Worm (Caenorhabditis elegans) whole organism, dauer: ENCODE measurements around the gene F59E12.8.

Experiments used
- unc-62 ChIP-seq: sonication (generic microtip); optimal IDR thresholded peaks from 2 replicates; lab custom pipeline; 2017; ENCODE audit warnings: missing biosample characterization, missing genetic modification reagents, missing genetic modification characterization

F59E12.8 gene

DNA sequence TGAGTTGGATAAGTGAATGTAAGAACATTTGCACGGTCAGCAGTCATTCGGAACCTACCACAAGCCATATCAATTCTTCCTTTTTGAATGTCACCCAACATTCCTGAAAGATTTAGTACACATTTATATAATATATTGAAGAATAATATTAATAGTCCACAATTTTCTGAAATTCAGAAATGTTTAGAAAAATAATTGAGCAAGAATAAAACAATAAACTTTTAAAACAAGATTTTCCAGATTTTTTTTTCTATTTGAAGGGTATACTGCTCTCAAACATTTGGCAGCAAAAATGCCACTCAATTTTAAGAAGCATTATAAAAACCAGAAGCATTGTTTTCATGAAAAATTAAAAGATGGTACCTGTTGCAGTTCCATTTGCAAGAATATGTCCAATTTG lies at the start of gene F59E12.8:
Gene F59E12.8 (minus strand): TSS at position 101 of the 400 bp plus-strand sequence.
- no peak for TF ChIP-seq unc-62 (GFP tag; lab: Kevin White, UChicago)

DNA sequence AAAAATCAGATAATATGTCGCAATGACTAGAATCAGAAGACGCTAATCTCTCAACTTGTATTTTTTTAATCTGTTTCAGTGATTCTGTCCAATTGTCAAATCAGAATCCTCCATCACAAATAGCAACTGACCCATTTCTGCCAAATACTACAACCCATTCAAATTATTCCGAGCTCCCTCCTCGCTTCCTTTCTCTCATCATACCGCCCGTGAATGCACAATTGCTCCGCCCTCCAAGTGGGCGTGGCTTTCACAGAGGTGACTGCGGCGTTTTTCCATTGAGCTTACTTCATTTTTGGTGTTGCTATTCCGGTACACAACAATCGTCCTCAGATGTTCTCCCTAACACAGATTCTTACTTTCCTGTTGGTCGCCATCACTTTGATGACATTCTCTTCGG lies 44.0 kb upstream of the F59E12.8 start, which contains the start of gene flp-27:
Gene flp-27 (plus strand): TSS at position 301 of the 400 bp plus-strand sequence.
- no peak for TF ChIP-seq unc-62 (GFP tag; lab: Kevin White, UChicago)

DNA sequence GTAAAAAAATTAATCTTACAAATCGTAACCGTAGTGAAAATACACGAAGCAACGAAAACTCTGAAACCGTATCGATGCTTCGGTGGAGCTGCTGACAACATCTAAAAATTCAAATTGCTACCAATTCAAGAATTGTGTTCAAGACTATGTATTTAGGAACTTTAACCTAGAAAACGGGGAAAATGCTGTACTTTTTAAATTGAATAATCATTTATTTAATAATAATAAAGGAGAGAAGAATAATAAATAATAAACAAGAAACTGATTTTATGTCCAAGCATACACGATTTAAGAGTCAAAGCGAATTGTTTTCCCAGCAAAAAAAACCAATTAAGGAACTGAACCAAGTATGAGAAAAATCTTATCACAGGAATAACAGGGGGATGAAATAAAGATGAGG lies 32.9 kb upstream of the F59E12.8 start, which contains the start of gene C25H3.17:
Gene C25H3.17 (minus strand): TSS at position 101 of the 400 bp plus-strand sequence.
- TF ChIP-seq unc-62 (GFP tag; lab: Kevin White, UChicago), result no peak

DNA sequence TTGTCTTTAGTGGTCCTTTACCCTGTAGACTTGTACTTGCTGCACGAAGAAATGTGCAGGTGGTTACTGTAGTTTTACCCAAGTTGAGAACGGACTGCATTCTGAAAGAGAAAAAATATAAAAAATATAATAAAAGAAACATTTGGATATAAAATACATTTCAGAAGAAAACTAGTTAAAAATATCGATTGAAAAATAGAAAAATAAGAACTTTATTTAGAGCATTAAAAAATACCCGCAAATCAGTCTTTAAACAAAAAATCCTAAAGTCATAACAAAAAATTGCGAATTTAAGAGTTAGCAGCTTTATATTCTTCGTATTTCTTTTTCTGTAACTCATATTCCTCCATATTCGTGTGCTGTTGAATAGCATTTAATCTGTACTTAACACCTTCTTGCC lies 32.1 kb upstream of the F59E12.8 start, which contains the start of gene C25H3.7:
Gene C25H3.7 (minus strand): TSS at position 101 of the 400 bp plus-strand sequence.
- no peak for TF ChIP-seq unc-62 (GFP tag; lab: Kevin White, UChicago)

DNA sequence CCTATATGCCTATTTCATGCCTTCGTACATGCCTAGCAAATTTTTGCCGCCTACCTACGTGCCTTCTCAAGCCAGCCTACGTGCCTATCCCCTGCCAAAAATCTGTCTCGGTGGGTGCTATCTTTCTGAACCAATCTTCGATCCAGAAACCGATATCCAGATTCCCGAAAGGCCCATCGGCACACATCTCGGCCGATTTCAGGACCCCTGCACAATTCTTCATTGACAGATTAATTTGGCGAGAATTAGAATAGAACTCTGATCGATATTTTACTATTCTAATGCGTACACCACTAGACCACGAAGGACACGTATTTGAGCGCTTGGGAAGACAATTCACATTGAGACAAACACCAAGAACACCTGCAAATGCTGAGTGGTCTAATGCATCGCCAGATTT lies 30.8 kb upstream of the F59E12.8 start:
- TF ChIP-seq unc-62 (GFP tag; lab: Kevin White, UChicago), result no peak

DNA sequence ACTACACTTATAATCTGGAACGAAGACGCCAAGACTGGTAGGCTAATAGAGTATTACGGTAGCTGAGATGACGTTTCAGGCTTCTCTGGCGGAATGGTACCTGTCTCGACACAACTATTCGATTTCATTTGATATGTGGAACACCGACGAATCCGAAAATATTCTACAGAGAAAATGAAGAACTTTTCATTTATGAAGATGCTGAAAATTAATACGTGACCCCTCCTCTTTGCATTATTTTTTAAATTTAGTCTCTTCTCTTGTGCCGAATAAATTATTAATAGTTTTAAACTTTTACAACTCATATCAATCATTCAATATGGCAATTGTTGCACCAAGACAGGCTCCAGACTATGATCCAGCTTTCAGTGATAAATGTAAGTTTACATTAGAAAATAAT lies 29.3 kb upstream of the F59E12.8 start, which contains the start of gene C25H3.16:
Gene C25H3.16 (plus strand): TSS at position 301 of the 400 bp plus-strand sequence.
- TF ChIP-seq unc-62 (GFP tag; lab: Kevin White, UChicago), result no peak

DNA sequence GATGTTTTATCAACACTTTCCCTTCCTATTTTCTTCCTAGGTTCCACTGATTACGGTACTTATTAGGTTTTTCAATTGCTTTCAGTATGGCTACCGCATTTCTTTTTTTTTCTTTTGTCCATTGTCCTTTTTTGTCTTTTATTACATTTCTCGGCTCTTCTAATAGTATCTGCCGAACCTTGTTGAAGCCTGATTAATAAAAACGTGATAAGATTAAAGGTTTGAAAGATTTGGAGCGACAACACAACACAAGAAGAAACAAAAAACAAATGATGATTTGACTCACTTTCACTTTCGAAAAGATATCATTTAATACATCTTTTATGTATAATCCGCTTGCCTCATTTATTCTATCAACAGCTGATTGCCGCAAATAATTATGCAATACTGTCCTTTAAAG lies 28.3 kb upstream of the F59E12.8 start, which contains the start of gene C25H3.15:
Gene C25H3.15 (plus strand): TSS at position 301 of the 400 bp plus-strand sequence.
- TF ChIP-seq unc-62 (GFP tag; lab: Kevin White, UChicago), result no peak

DNA sequence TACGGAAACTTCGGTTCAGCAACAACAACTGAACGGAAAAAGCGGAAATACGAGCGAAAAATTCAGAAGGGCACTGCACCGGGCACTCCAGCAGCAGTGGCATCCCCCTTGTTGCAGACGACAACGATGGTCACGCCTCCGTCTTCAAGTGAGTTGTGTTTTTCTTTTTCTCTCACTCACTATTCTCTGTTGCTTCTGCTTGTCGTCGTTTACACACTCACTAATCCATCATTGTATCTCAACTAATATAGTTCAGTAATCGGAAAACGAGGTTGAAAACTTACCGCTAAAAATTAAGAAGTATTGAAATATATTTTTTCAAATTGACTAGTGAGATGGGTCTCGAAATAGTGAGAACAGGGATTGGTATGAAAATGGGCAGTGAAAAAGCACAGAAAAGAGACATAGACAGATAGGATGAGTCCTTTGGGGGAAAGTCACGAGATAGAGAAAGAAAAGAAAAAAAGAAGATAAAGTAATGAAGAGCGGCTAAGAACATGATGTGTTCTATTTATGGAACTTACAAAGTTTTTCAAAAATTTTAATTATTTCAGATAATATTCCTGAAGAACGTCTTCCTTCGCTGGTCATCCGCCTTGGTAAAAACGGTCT lies 26.6 kb upstream of the F59E12.8 start:
- no peak for TF ChIP-seq unc-62 (GFP tag; lab: Kevin White, UChicago)

DNA sequence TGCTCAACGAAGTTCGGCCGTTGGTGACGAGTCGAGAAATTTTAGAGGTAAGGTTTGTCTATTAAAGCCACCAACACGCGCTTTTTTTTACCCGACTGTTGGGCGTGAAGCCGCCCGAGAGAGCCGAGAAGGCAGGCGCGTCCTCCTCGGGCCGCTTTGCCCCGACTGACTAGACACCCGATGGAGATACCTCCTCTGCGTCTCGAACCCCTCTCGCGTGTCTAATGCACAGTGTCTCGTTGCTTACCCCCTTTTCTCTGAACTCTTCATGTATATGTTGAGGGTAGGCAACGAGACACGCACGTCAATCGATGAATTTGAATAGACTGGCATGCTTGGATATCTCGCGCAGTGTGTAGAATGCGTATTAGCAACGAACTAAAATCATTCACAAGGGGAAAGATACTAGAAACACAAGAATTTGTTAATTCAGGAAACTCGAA lies 25.0 kb upstream of the F59E12.8 start:
- no peak for TF ChIP-seq unc-62 (GFP tag; lab: Kevin White, UChicago)

DNA sequence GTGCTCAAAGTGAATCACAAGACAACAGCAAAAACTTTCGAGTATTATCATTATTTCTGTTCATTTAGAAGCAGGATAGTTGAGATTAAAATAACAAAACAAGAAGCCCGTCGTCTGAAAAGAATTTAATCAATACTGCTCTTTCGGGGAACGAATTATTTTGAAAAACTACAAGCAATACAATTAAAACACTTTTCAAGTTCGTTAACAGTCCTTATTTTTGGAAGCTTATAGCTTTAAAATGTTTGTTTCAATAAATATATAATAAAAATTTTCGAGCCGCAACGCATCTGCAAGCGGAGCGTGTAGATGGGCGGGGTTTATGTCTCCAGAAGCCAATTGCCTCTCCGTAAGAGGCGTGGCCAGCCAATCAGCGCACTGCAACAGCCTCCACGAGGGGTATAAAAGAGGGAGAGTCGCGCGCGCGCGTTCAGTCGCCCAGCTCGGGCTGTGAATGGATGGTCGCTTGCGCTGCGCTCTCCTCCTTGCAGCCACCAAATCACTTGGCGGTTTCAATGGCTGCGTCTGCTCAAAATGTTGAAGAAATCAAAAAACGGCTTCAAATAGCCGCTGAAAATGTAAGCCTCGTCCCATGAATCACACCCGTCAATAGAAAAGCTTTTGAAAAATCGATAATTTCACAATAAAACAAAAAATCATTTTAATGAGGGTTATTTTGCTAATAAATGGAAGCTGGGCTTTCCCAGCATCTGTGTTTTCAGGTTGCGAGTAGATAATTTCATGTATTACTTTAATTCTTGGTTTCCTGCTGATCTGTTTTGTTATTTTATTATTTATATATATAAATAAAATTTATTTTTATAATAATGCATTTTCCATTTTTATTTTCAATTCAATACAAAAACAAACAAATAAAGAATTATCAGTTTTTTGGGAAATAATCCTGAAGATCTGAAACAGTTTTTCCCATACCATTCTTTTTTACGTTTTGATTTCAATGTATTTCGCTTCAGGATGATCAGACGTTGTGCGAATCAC lies 24.3 kb upstream of the F59E12.8 start, which contains the start of the genes ift-43 and mdt-26:
Gene ift-43 (minus strand): TSS at position 51 of the 999 bp plus-strand sequence.
Gene mdt-26 (plus strand): TSS at position 446 of the 999 bp plus-strand sequence.
- no peak for TF ChIP-seq unc-62 (GFP tag; lab: Kevin White, UChicago)

DNA sequence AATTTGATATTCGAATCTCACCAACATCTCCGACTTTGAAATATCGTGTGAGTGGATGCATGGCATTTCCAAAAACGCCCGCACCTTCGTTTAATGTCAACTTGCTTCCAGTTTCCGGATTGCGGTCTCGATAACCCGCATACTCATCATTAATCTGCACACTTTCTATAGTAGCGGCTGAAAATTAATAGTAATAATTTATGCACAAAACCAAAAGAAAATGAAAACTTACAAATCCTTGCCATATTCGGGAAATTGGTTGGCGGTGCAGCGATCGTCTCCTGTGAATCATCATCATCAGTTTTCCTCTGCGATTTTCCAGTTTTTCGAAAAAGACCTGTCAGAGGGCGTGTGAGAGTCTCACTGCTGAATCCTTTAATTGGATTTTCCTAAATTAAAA lies 23.4 kb upstream of the F59E12.8 start:
- TF ChIP-seq unc-62 (GFP tag; lab: Kevin White, UChicago), result no peak

DNA sequence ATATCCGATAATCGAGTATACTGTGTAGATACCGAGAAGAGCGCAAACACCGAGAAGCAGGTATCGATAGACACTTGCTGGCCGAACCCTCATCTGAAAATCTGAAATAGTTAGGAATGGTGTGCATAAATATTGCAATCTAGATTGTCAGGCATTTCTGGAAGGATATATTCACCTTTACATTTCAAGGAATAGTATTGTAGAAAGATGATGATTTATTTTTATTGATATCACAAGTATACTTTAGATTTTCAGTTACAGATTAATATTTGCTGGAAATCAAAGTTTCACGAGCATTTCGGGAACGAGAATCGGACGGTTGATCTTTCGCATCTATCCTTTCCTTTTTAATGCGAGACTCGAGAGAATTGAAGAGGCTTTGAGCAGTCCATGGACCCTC lies 22.9 kb upstream of the F59E12.8 start, which contains the start of gene fut-3:
Gene fut-3 (minus strand): TSS at position 101 of the 400 bp plus-strand sequence.
- no peak for TF ChIP-seq unc-62 (GFP tag; lab: Kevin White, UChicago)

DNA sequence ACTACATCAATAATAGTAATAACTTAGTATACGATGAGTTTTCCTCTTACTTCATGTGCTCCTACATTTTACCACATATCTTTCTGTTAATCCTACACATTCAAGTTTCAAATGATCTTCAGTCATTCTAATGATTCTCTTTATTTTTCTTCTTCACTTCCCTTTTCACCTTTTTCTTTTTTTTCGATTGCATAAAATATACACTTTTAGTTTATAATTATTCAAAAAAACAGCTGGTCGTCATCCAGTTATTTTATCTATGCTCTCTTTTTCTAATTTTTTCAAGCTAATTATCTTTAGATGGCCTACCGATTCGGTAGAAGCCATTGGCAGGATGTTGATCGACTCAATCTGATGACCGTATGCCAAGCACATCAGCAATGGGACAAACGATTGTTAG lies 17.5 kb upstream of the F59E12.8 start, which contains the start of gene F59E12.1:
Gene F59E12.1 (plus strand): TSS at position 301 of the 400 bp plus-strand sequence.
- no peak for TF ChIP-seq unc-62 (GFP tag; lab: Kevin White, UChicago)

DNA sequence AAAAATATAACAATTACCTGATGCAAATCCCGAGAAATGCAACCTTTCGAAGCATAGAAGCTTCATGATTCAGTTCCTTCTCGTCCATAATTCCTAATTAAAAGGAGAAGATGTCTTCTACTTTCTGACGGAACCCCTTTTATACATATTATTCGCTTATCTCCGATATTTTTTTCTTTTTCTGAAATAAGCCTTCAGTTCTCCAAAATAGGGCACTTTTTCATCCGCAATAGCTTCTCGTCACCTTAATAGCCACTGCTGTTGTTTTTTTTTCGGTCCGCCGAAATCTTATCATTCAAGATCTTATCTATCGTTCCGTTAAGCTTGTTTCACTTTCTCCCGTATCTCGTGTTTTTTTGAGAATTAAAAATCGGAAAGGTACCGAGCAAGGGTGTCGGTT lies 15.6 kb upstream of the F59E12.8 start, which contains the start of gene bli-2:
Gene bli-2 (minus strand): TSS at position 101 of the 400 bp plus-strand sequence.
- no peak for TF ChIP-seq unc-62 (GFP tag; lab: Kevin White, UChicago)

DNA sequence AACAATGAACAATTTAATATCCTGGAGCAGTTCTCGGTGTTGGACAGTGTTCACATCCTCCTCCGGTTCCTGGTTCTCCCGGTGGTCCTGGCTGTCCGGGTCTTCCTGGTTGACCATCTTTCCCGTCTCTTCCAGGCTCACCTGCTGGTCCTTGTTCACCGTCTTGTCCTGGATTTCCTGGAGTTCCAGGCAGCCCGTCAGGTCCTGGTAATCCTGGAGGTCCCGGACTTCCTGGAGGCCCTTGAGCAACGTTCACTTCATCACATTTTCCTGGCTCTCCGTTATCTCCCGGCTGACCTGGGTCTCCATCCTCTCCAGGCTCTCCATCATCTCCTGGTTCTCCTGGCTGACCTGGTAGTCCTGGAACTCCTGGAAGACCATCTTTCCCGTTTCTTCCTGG lies 14.7 kb upstream of the F59E12.8 start:
- no peak for TF ChIP-seq unc-62 (GFP tag; lab: Kevin White, UChicago)
